Worm (Caenorhabditis elegans) whole organism, late embryonic: ENCODE data around the gene R53.5.

Experiments
- C08G9.2 ChIP-seq: sonication (generic microtip); optimal IDR thresholded peaks from 2 replicates; lab custom pipeline; 2016; ENCODE audit warnings: mild to moderate bottlenecking, missing genetic modification characterization, moderate library complexity, missing compliant biosample characterization
- F13H6.1 ChIP-seq: sonication (generic microtip); optimal IDR thresholded peaks from 2 replicates; lab custom pipeline; 2016; ENCODE audit warnings: missing genetic modification characterization, missing compliant biosample characterization
- K02D7.2 ChIP-seq: sonication (generic microtip); optimal IDR thresholded peaks from 2 replicates; lab custom pipeline; 2017; ENCODE audit warnings: mild to moderate bottlenecking, missing genetic modification characterization, missing compliant biosample characterization
- ahr-1 ChIP-seq: sonication (generic microtip); optimal IDR thresholded peaks from 2 replicates; lab custom pipeline; 2016; ENCODE audit warnings: missing genetic modification characterization, missing compliant biosample characterization
- ama-1 ChIP-seq: fragments of 150-350 bp; optimal IDR thresholded peaks from 2 replicates; lab custom pipeline; 2014
- ceh-19 ChIP-seq: fragments of 200-800 bp; sonication (Bioruptor generic); optimal IDR thresholded peaks from 2 replicates; lab custom pipeline; 2018; ENCODE audit warnings: mild to moderate bottlenecking, missing genetic modification characterization, missing compliant biosample characterization
- ceh-2 ChIP-seq: sonication (generic microtip); optimal IDR thresholded peaks from 2 replicates; lab custom pipeline; 2016; ENCODE audit warnings: missing genotype, missing genetic modification characterization, missing compliant biosample characterization
- ceh-31 ChIP-seq: sonication (generic microtip); optimal IDR thresholded peaks from 2 replicates; lab custom pipeline; 2016; ENCODE audit warnings: missing genetic modification characterization, missing compliant biosample characterization
- ceh-34 ChIP-seq: sonication (generic microtip); optimal IDR thresholded peaks from 2 replicates; lab custom pipeline; 2016; ENCODE audit warnings: mild to moderate bottlenecking, missing genetic modification characterization, missing compliant biosample characterization
- ceh-45 ChIP-seq: fragments of 200-800 bp; sonication (Bioruptor generic); IDR thresholded peaks from 2 replicates; pipeline ENCODE4 v1.3.6; 2022; ENCODE audit warnings: missing genetic modification reagents, missing genetic modification characterization, missing compliant biosample characterization
- ceh-6 ChIP-seq: fragments of 200-800 bp; sonication (Bioruptor generic); optimal IDR thresholded peaks from 2 replicates; lab custom pipeline; 2018; ENCODE audit warnings: mild to moderate bottlenecking, missing genetic modification characterization, missing compliant biosample characterization
- elt-2 ChIP-seq: sonication (generic microtip); optimal IDR thresholded peaks from 2 replicates; lab custom pipeline; 2016; ENCODE audit warnings: missing genetic modification reagents, missing genetic modification characterization, missing compliant biosample characterization
- elt-4 ChIP-seq: sonication (generic microtip); optimal IDR thresholded peaks from 2 replicates; lab custom pipeline; 2016; ENCODE audit warnings: missing genetic modification characterization, missing compliant biosample characterization
- ets-4 ChIP-seq: sonication (generic microtip); optimal IDR thresholded peaks from 2 replicates; lab custom pipeline; 2016; ENCODE audit warnings: missing genetic modification characterization, missing compliant biosample characterization
- fax-1 ChIP-seq: sonication (generic microtip); optimal IDR thresholded peaks from 2 replicates; lab custom pipeline; 2016; ENCODE audit warnings: missing genotype, missing genetic modification characterization, missing compliant biosample characterization
- fkh-10 ChIP-seq: fragments of 150-350 bp; optimal IDR thresholded peaks from 2 replicates; lab custom pipeline; 2014; ENCODE audit warnings: missing biosample characterization, missing genetic modification reagents, missing genetic modification characterization
- gmeb-2 ChIP-seq: sonication (generic microtip); optimal IDR thresholded peaks from 2 replicates; lab custom pipeline; 2016; ENCODE audit warnings: missing genetic modification characterization, inconsistent platforms, missing compliant biosample characterization
- hlh-13 ChIP-seq: fragments of 200-800 bp; sonication (Bioruptor generic); optimal IDR thresholded peaks from 2 replicates; lab custom pipeline; 2018; ENCODE audit warnings: mild to moderate bottlenecking, missing genetic modification characterization, missing compliant biosample characterization
- hlh-30 ChIP-seq: sonication (generic microtip); optimal IDR thresholded peaks from 2 replicates; lab custom pipeline; 2017; ENCODE audit warnings: antibody characterized with exemption, missing genetic modification characterization, missing compliant biosample characterization; ENCODE audit not compliant: insufficient read depth
- hlh-8 ChIP-seq: sonication (generic microtip); optimal IDR thresholded peaks from 2 replicates; lab custom pipeline; 2016; ENCODE audit warnings: missing genotype, missing genetic modification characterization, missing compliant biosample characterization
- lin-11 ChIP-seq: fragments of 200-800 bp; sonication (Bioruptor generic); optimal IDR thresholded peaks from 2 replicates; lab custom pipeline; 2018; ENCODE audit warnings: mild to moderate bottlenecking, missing genetic modification characterization, missing compliant biosample characterization
- nfya-1 ChIP-seq: sonication (generic microtip); optimal IDR thresholded peaks from 2 replicates; lab custom pipeline; 2017; ENCODE audit warnings: missing genetic modification characterization, mild to moderate bottlenecking, missing compliant biosample characterization, antibody characterized with exemption, moderate library complexity
- nhr-11 ChIP-seq: fragments of 150-350 bp; optimal IDR thresholded peaks from 2 replicates; lab custom pipeline; 2014; ENCODE audit warnings: missing biosample characterization, missing genetic modification characterization
- npax-4 ChIP-seq: sonication (generic microtip); optimal IDR thresholded peaks from 2 replicates; lab custom pipeline; 2016; ENCODE audit warnings: missing genetic modification characterization, missing compliant biosample characterization
- pag-3 ChIP-seq: sonication (generic microtip); optimal IDR thresholded peaks from 2 replicates; lab custom pipeline; 2016; ENCODE audit warnings: missing compliant biosample characterization, missing genetic modification characterization, borderline replicate concordance
- pat-9 ChIP-seq: fragments of 200-800 bp; sonication (Bioruptor generic); optimal IDR thresholded peaks from 2 replicates; lab custom pipeline; 2018; ENCODE audit warnings: mild to moderate bottlenecking, missing genetic modification characterization, moderate library complexity, missing compliant biosample characterization
- pha-2 ChIP-seq: sonication (generic microtip); optimal IDR thresholded peaks from 2 replicates; lab custom pipeline; 2017; ENCODE audit warnings: mild to moderate bottlenecking, missing genetic modification characterization, missing compliant biosample characterization
- pha-4 ChIP-seq: fragments of 150-350 bp; optimal IDR thresholded peaks from 2 replicates; lab custom pipeline; 2018; ENCODE audit warnings: missing biosample characterization, missing genetic modification reagents, missing genetic modification characterization
- pqm-1 ChIP-seq: sonication (generic microtip); optimal IDR thresholded peaks from 2 replicates; lab custom pipeline; 2016; ENCODE audit warnings: missing genetic modification characterization, missing compliant biosample characterization
- pros-1 ChIP-seq: fragments of 150-350 bp; optimal IDR thresholded peaks from 2 replicates; lab custom pipeline; 2014; ENCODE audit warnings: missing biosample characterization, missing genetic modification reagents, missing genetic modification characterization
- sdc-2 ChIP-seq: sonication (generic microtip); optimal IDR thresholded peaks from 2 replicates; lab custom pipeline; 2016; ENCODE audit warnings: missing genotype, missing genetic modification characterization, missing compliant biosample characterization
- sox-2 ChIP-seq: fragments of 200-800 bp; sonication (Bioruptor generic); IDR thresholded peaks from 2 replicates; pipeline ENCODE4 v1.3.6; 2022; ENCODE audit warnings: missing genetic modification reagents, missing genetic modification characterization, missing compliant biosample characterization
- sox-4 ChIP-seq: sonication (generic microtip); optimal IDR thresholded peaks from 2 replicates; lab custom pipeline; 2017; ENCODE audit warnings: mild to moderate bottlenecking, missing genetic modification characterization, inconsistent platforms, missing compliant biosample characterization
- tbx-2 ChIP-seq: sonication (generic microtip); optimal IDR thresholded peaks from 2 replicates; lab custom pipeline; 2016; ENCODE audit warnings: missing genetic modification characterization, missing compliant biosample characterization
- tbx-7 ChIP-seq: sonication (generic microtip); optimal IDR thresholded peaks from 2 replicates; lab custom pipeline; 2016; ENCODE audit warnings: missing genotype, missing genetic modification characterization, missing compliant biosample characterization
- unc-42 ChIP-seq: sonication (generic microtip); optimal IDR thresholded peaks from 2 replicates; lab custom pipeline; 2016; ENCODE audit warnings: missing genotype, missing genetic modification characterization, missing compliant biosample characterization
- zip-5 ChIP-seq: sonication (generic microtip); optimal IDR thresholded peaks from 2 replicates; lab custom pipeline; 2016; ENCODE audit warnings: missing genetic modification characterization, missing compliant biosample characterization

R53.5 gene

ce11 chrII:9974967-9975366 lies 4.7 kb upstream of the R53.5 start, which contains the start of gene aakg-5 (continued):
- no peak for TF ChIP-seq pqm-1 (tag; lab: Kevin White, UChicago)
- no peak for TF ChIP-seq ama-1 (lab: Kevin White, UChicago)
- no peak for TF ChIP-seq fkh-10 (GFP tag; lab: Kevin White, UChicago)
- peak; percentile 25 for TF ChIP-seq nfya-1 (tag; lab: Kevin White, UChicago)
- no peak for TF ChIP-seq C08G9.2 (tag; lab: Kevin White, UChicago)
- peak; percentile 19 for TF ChIP-seq ceh-31 (tag; lab: Kevin White, UChicago)
- TF ChIP-seq gmeb-2 (tag; lab: Kevin White, UChicago), result no peak
- no peak for TF ChIP-seq pha-2
- no peak for TF ChIP-seq pat-9 (tag; lab: Kevin White, UChicago)
- TF ChIP-seq hlh-13, result no peak
- TF ChIP-seq pag-3, result no peak
- TF ChIP-seq npax-4, result no peak

DNA sequence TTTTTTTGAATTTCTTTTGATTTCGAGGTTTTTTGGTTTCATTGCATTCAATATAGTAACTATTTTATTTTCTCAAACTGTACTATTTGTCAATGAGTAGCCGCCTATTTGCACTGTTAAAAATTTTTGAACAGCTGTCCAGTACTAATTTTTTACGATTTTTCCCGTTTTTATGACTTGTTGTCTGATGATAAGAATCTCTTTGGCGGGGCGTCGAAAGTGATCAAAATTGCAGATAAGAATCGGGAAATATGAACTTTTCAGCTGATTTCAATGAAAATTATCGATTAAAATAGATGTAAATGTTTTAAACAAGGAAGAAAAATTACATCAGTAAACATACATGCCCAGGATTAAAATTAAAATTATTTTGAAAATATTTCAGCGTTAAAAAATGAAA lies 3.9 kb upstream of the R53.5 start:
- TF ChIP-seq K02D7.2 (tag; lab: Kevin White, UChicago), result no peak
- TF ChIP-seq elt-2 (tag; lab: Kevin White, UChicago), result peak; percentile 65
- no peak for TF ChIP-seq pha-4 (tag; lab: Kevin White, UChicago)
- TF ChIP-seq, all 69 proteins: peak for 1

DNA sequence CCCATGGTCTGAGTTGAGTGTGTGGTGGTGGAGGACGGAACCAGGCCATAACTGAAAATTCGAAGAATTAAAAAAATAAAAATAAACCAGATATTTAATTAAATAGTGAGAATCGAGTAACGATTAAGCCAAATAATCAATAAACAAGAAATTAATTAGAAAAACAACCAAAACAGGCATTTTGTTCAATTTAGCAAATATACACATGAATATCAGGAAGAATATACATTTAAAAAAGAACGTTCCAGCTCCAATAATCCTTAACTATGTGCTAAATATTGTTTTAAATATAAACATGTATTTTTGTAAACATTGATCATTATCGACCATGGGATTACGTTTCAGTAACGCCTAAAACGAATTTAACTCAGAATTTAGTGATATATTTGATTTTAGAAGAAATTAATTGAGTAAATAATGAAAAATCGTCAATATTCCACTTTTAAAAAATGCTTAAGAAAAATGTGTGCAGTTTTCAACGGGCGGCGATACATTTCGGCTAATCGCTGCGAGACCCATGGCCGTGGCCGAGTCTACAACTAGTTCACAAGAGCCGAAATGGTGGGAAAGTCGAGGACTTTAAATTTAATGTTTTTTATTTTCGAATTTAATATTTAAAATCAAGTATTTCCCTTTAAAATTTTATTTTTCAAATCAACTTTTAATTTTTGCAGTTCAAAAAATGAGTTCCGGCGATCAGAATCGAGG lies 2.1 kb downstream of the R53.5 start, which contains the start of the genes R53.4 and psf-1:
TSS of gene R53.4 (minus strand) at position 51 of the 708 bp plus-strand sequence.
TSS of gene psf-1 (plus strand) at position 675 of the 708 bp plus-strand sequence.
- TF ChIP-seq C08G9.2 (tag; lab: Kevin White, UChicago), result peak; percentile 74
- no peak for TF ChIP-seq nhr-11 (tag; lab: Kevin White, UChicago)
- peak; percentile 43 for TF ChIP-seq hlh-8 (tag; lab: Kevin White, UChicago)
- TF ChIP-seq elt-2 (tag; lab: Kevin White, UChicago), result peak; percentile 20
- peak; percentile 75 for TF ChIP-seq ceh-2 (tag; lab: Kevin White, UChicago)
- TF ChIP-seq sox-4, result no peak
- TF ChIP-seq tbx-7, result peak; percentile 50
- peak; percentile 21 for TF ChIP-seq ahr-1 (tag; lab: Kevin White, UChicago)
- TF ChIP-seq K02D7.2 (tag; lab: Kevin White, UChicago), result no peak
- TF ChIP-seq ets-4 (tag; lab: Kevin White, UChicago), result peak; percentile 69
- peak; percentile 83 for TF ChIP-seq tbx-2 (tag; lab: Kevin White, UChicago)
- peak; percentile 25 for TF ChIP-seq unc-42 (tag; lab: Kevin White, UChicago)
- no peak for TF ChIP-seq fax-1 (tag; lab: Kevin White, UChicago)
- TF ChIP-seq hlh-30 (tag; lab: Kevin White, UChicago), result no peak
- peak; percentile 86 for TF ChIP-seq ceh-31 (tag; lab: Kevin White, UChicago)
- no peak for TF ChIP-seq ceh-34 (tag; lab: Kevin White, UChicago)

ce11 chrII:9966954-9967353 lies 3.3 kb downstream of the R53.5 start, which contains the start of gene dtmk-1:
Gene dtmk-1, minus strand, starts transcription at chrII:9967099.
- TF ChIP-seq lin-11 (tag; lab: Kevin White, UChicago) (no peak), ceh-19 (GFP tag; lab: Kevin White, UChicago) (no peak), sox-2 (GFP tag; lab: Robert Waterston, UW) (no peak), ets-4 (tag; lab: Kevin White, UChicago) (no peak), tbx-2 (tag; lab: Kevin White, UChicago) (no peak), pha-2 (no peak), zip-5 (tag; lab: Kevin White, UChicago) (no peak), hlh-13 (no peak), ceh-6 (GFP tag; lab: Kevin White, UChicago) (no peak), F13H6.1 (tag; lab: Kevin White, UChicago) (no peak), hlh-8 (tag; lab: Kevin White, UChicago) (no peak), ceh-45 (no peak), pros-1 (no peak), elt-2 (tag; lab: Kevin White, UChicago) (no peak), elt-4 (tag; lab: Kevin White, UChicago) (no peak), sdc-2 (no peak)
